Worm (Caenorhabditis elegans): ENCODE measurements around the gene Y51H7C.7.

- TF ChIP-seq skn-1 (tag; optimal IDR thresholded peaks at IDR 0.05) (no peak), ztf-11 (tag; optimal IDR thresholded peaks at IDR 0.05) (no peak), unc-39 (tag; optimal IDR thresholded peaks at IDR 0.05) (no peak), sdz-12 (GFP tag; optimal IDR thresholded peaks at IDR 0.05) (no peak), fos-1 (tag; optimal IDR thresholded peaks at IDR 0.05) (no peak), jun-1 (tag; optimal IDR thresholded peaks at IDR 0.05) (no peak), egl-27 (tag; optimal IDR thresholded peaks at IDR 0.05) (no peak), nhr-48 (tag; optimal IDR thresholded peaks at IDR 0.05) (no peak), lin-15B (tag; optimal IDR thresholded peaks at IDR 0.05) (no peak), zag-1 (tag; optimal IDR thresholded peaks at IDR 0.05) (no peak)
Observed at ce11 chrII:1368756-1369155, 33.6 kb upstream of the Y51H7C.7 start.
